Worm (Caenorhabditis elegans) whole organism, L1 larva: ENCODE results near the gene aat-2.

Experiments used
- C04F5.9 ChIP-seq: sonication (generic microtip); optimal IDR thresholded peaks from 2 replicates; lab custom pipeline; 2016; ENCODE audit warnings: missing genetic modification characterization, missing compliant biosample characterization
- C16A3.4 ChIP-seq: fragments of 150-350 bp; optimal IDR thresholded peaks from 2 replicates; lab custom pipeline; 2014; ENCODE audit warnings: missing biosample characterization, missing genetic modification characterization
- F16B12.6 ChIP-seq: fragments of 150-350 bp; optimal IDR thresholded peaks from 2 replicates; lab custom pipeline; 2014; ENCODE audit warnings: missing biosample characterization, missing genetic modification characterization
- aly-2 ChIP-seq: fragments of 150-350 bp; optimal IDR thresholded peaks from 2 replicates; lab custom pipeline; 2014; ENCODE audit warnings: missing biosample characterization, missing genetic modification characterization
- ama-1 ChIP-seq: fragments of 150-350 bp; optimal IDR thresholded peaks from 2 replicates; lab custom pipeline; 2014
- ceh-63 ChIP-seq: fragments of 200-800 bp; sonication (Bioruptor generic); optimal IDR thresholded peaks from 2 replicates; lab custom pipeline; 2018; ENCODE audit warnings: mild to moderate bottlenecking, missing genetic modification characterization, missing compliant biosample characterization
- ceh-8 ChIP-seq: fragments of 200-800 bp; sonication (Bioruptor generic); optimal IDR thresholded peaks from 2 replicates; lab custom pipeline; 2018; ENCODE audit warnings: mild to moderate bottlenecking, missing genetic modification characterization, moderate library complexity, missing compliant biosample characterization
- ceh-82 ChIP-seq, 3 experiments: fragments of 150-350 bp in 1 of 3; sonication (generic microtip) in 2 of 3; optimal IDR thresholded peaks; 2 replicates each; lab custom pipeline; 2014 to 2017; ENCODE audit warnings: missing biosample characterization in 3 of 3, missing genetic modification characterization in 3 of 3
- ceh-88 ChIP-seq: fragments of 200-800 bp; sonication (Bioruptor generic); IDR thresholded peaks from 2 replicates; pipeline ENCODE4 v1.3.6; 2022; ENCODE audit warnings: missing genetic modification characterization, missing compliant biosample characterization
- ces-1 ChIP-seq: fragments of 150-350 bp; optimal IDR thresholded peaks from 2 replicates; lab custom pipeline; 2014; ENCODE audit warnings: missing biosample characterization, missing genetic modification reagents, missing genetic modification characterization
- dpl-1 ChIP-seq, 3 experiments: fragments of 150-350 bp in 2 of 3; sonication (generic microtip) in 1 of 3; optimal IDR thresholded peaks; 2 replicates each; lab custom pipeline; 2014 to 2017; ENCODE audit warnings: missing biosample characterization in 3 of 3, missing genetic modification characterization in 3 of 3, missing genetic modification reagents in 3 of 3
- efl-1 ChIP-seq, 4 experiments: fragments of 150-350 bp; optimal IDR thresholded peaks in 3 of 4; peaks in 1 of 4; 1 replicate in 1 of 4; 2 replicates in 3 of 4; lab custom pipeline; 2014; ENCODE audit warnings: missing biosample characterization in 2 of 4, missing genetic modification characterization in 2 of 4, missing genetic modification reagents in 2 of 4
- efl-3 ChIP-seq: fragments of 200-800 bp; sonication (Bioruptor generic); optimal IDR thresholded peaks from 2 replicates; lab custom pipeline; 2018; ENCODE audit warnings: mild to moderate bottlenecking, missing genetic modification characterization, missing compliant biosample characterization
- egl-27 ChIP-seq, 2 experiments: fragments of 150-350 bp in 1 of 2; sonication (generic microtip); optimal IDR thresholded peaks; 3 replicates each; lab custom pipeline; 2017 to 2018; ENCODE audit warnings: missing biosample characterization in 2 of 2, missing genetic modification characterization in 2 of 2, missing genetic modification reagents in 2 of 2
- elt-3 ChIP-seq, 6 experiments: fragments of 150-350 bp in 1 of 6; sonication (generic microtip); optimal IDR thresholded peaks; 2 replicates each; lab custom pipeline; 2017 to 2018; ENCODE audit warnings: missing biosample characterization in 6 of 6, missing genetic modification characterization in 6 of 6, inconsistent platforms in 1 of 6
- ets-5 ChIP-seq: fragments of 200-800 bp; sonication (Bioruptor generic); IDR thresholded peaks from 2 replicates; pipeline ENCODE4 v1.3.6; 2022; ENCODE audit warnings: missing genetic modification characterization, missing compliant biosample characterization
- fkh-10 ChIP-seq: sonication (generic microtip); optimal IDR thresholded peaks from 2 replicates; lab custom pipeline; 2017; ENCODE audit warnings: missing biosample characterization, missing genetic modification reagents, missing genetic modification characterization
- fkh-4 ChIP-seq: sonication (generic microtip); optimal IDR thresholded peaks from 2 replicates; lab custom pipeline; 2016; ENCODE audit warnings: missing compliant biosample characterization, missing genetic modification characterization, borderline replicate concordance
- fkh-8 ChIP-seq: sonication (generic microtip); optimal IDR thresholded peaks from 2 replicates; lab custom pipeline; 2016; ENCODE audit warnings: mild to moderate bottlenecking, missing genetic modification characterization, missing compliant biosample characterization
- grh-1 ChIP-seq: fragments of 200-800 bp; sonication (Bioruptor generic); IDR thresholded peaks from 2 replicates; pipeline ENCODE4 v1.3.6; 2022; ENCODE audit warnings: missing genetic modification reagents, missing genetic modification characterization, missing compliant biosample characterization
- hlh-17 ChIP-seq: fragments of 200-800 bp; sonication (Bioruptor generic); optimal IDR thresholded peaks from 2 replicates; lab custom pipeline; 2018; ENCODE audit warnings: missing genetic modification characterization, mild to moderate bottlenecking, missing compliant biosample characterization, moderate library complexity, borderline replicate concordance
- hpl-2 ChIP-seq: fragments of 150-350 bp; optimal IDR thresholded peaks from 2 replicates; lab custom pipeline; 2014; ENCODE audit warnings: missing biosample characterization, missing genetic modification reagents, missing genetic modification characterization
- lin-15B ChIP-seq: fragments of 150-350 bp; sonication (generic microtip); optimal IDR thresholded peaks from 3 replicates; lab custom pipeline; 2014; ENCODE audit warnings: missing biosample characterization, missing genetic modification characterization
- lsy-2 ChIP-seq, 2 experiments: fragments of 150-350 bp; optimal IDR thresholded peaks; 2 replicates each; lab custom pipeline; 2014; ENCODE audit warnings: missing biosample characterization in 2 of 2, missing genetic modification characterization in 2 of 2
- mab-9 ChIP-seq: fragments of 200-800 bp; sonication (Bioruptor generic); IDR thresholded peaks from 2 replicates; pipeline ENCODE4 v1.3.6; 2022; ENCODE audit warnings: missing genetic modification reagents, missing genetic modification characterization, missing compliant biosample characterization
- mef-2 ChIP-seq: fragments of 150-350 bp; optimal IDR thresholded peaks from 2 replicates; lab custom pipeline; 2014; ENCODE audit warnings: missing biosample characterization, missing genetic modification characterization
- mep-1 ChIP-seq: fragments of 150-350 bp; optimal IDR thresholded peaks from 2 replicates; lab custom pipeline; 2014; ENCODE audit warnings: missing biosample characterization, missing genetic modification characterization
- nhr-12 ChIP-seq: sonication (generic microtip); optimal IDR thresholded peaks from 2 replicates; lab custom pipeline; 2017; ENCODE audit warnings: missing biosample characterization, missing genetic modification characterization
- nhr-19 ChIP-seq: fragments of 200-800 bp; sonication (Bioruptor generic); conservative IDR thresholded peaks from 2 replicates; pipeline ENCODE4 v1.3.6; 2022; ENCODE audit warnings: missing genetic modification characterization, missing compliant biosample characterization
- nhr-237 ChIP-seq: fragments of 150-350 bp; optimal IDR thresholded peaks from 2 replicates; lab custom pipeline; 2014; ENCODE audit warnings: missing biosample characterization, missing genetic modification characterization
- nhr-47 ChIP-seq: sonication (generic microtip); optimal IDR thresholded peaks from 2 replicates; lab custom pipeline; 2016; ENCODE audit warnings: mild to moderate bottlenecking, missing genetic modification characterization, moderate library complexity, missing compliant biosample characterization
- nhr-84 ChIP-seq: sonication (generic microtip); optimal IDR thresholded peaks from 2 replicates; lab custom pipeline; 2017; ENCODE audit warnings: missing biosample characterization, missing genetic modification characterization
- skn-1 ChIP-seq: fragments of 150-350 bp; optimal IDR thresholded peaks from 2 replicates; lab custom pipeline; 2014; ENCODE audit warnings: missing biosample characterization, missing genetic modification characterization
- snu-23 ChIP-seq: sonication (generic microtip); optimal IDR thresholded peaks from 2 replicates; lab custom pipeline; 2016; ENCODE audit warnings: missing genetic modification characterization, missing compliant biosample characterization
- sox-4 ChIP-seq: sonication (generic microtip); optimal IDR thresholded peaks from 2 replicates; lab custom pipeline; 2016; ENCODE audit warnings: missing genetic modification characterization, missing compliant biosample characterization
- swsn-7 ChIP-seq: sonication (generic microtip); optimal IDR thresholded peaks from 2 replicates; lab custom pipeline; 2016; ENCODE audit warnings: missing genetic modification characterization, missing compliant biosample characterization
- unc-130 ChIP-seq: fragments of 150-350 bp; optimal IDR thresholded peaks from 2 replicates; lab custom pipeline; 2017; ENCODE audit warnings: missing biosample characterization, missing genetic modification characterization, inconsistent platforms
- unc-86 ChIP-seq: sonication (generic microtip); optimal IDR thresholded peaks from 2 replicates; lab custom pipeline; 2016; ENCODE audit warnings: missing genetic modification characterization, missing compliant biosample characterization
- unc-98 ChIP-seq: fragments of 200-800 bp; sonication (Bioruptor generic); IDR thresholded peaks from 2 replicates; pipeline ENCODE4 v1.3.6; 2022; ENCODE audit warnings: missing genetic modification characterization, missing compliant biosample characterization
- vab-15 ChIP-seq: sonication (generic microtip); optimal IDR thresholded peaks from 2 replicates; lab custom pipeline; 2017; ENCODE audit warnings: missing genotype, mild to moderate bottlenecking, missing genetic modification characterization, missing compliant biosample characterization
- zag-1 ChIP-seq: fragments of 150-350 bp; optimal IDR thresholded peaks from 2 replicates; lab custom pipeline; 2014; ENCODE audit warnings: missing biosample characterization, missing genetic modification characterization

Gene aat-2

DNA sequence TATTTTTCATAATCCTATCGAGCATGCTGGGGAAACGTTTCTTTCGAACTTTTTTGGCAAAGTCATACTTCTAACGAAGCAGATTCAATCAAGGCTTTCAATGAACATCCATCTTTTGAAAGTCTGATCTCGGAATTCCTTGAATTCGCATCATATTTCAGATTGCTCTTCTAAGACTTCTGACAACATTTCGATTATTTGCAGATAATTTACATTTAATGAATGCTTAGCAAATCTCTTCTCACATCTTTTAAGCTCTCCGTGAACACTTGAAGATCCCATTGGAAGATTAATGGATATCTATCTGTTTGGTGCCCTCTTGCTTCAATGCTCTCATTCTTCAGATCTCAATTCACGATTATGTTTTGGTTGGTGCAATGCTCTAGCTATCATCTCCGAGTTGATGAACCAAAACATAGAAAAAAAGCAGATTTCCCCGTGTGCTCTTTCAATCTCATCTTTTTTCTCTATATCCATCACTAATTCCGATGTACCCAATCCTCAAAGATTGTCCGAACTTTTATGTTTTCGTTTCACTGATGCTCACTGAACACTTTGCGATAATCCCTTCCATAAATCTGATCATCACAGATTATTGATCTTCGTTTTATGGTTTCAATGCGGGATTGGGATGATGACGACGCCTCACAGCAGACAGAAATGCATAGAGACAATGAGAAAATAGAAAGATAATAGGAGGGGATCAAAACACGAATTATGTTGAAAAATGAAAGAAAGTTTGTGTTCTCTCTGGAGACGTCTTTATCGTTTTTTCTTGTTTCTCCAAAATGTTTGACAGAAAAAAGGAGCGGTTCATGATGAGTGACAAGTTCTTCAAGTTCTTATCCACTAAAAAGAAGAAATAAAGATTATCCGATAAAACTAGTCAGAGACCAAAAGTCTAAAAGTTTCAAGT is 28.2 kb upstream of the aat-2 start (continued):
- TF ChIP-seq lsy-2 (tag; optimal IDR thresholded peaks at IDR 0.05; lab: Kevin White, UChicago) (no peak), nhr-12 (tag; lab: Kevin White, UChicago) (no peak), C16A3.4 (tag; lab: Kevin White, UChicago) (no peak), ets-5 (GFP tag; lab: Robert Waterston, UW) (no peak), F16B12.6 (tag; lab: Kevin White, UChicago) (no peak), swsn-7 (no peak), snu-23 (GFP tag; lab: Kevin White, UChicago) (peak; percentile 15), ces-1 (GFP tag; lab: Kevin White, UChicago) (no peak), sox-4 (tag; lab: Kevin White, UChicago) (peak; percentile 55), ama-1 (lab: Kevin White, UChicago) (no peak), nhr-237 (tag; lab: Kevin White, UChicago) (no peak), nhr-84 (tag; lab: Kevin White, UChicago) (no peak), lin-15B (tag; lab: Kevin White, UChicago) (no peak), vab-15 (no peak), hlh-17 (GFP tag; lab: Kevin White, UChicago) (no peak), nhr-47 (tag; lab: Kevin White, UChicago) (no peak), fkh-10 (GFP tag; lab: Kevin White, UChicago) (no peak), nhr-19 (GFP tag; lab: Robert Waterston, UW) (no peak), unc-98 (GFP tag; lab: Robert Waterston, UW) (no peak), fkh-8 (tag; lab: Kevin White, UChicago) (peak; percentile 6), unc-130 (no peak), efl-1 (optimal IDR thresholded peaks at IDR 0.05; lab: Kevin White, UChicago) (no peak), efl-1 (GFP tag; optimal IDR thresholded peaks at IDR 0.05 in 1 of 2; lab: Kevin White, UChicago) (peak in 1 of 2 experiments; percentile 91), ceh-82 (tag; optimal IDR thresholded peaks at IDR 0.05; lab: Kevin White, UChicago) (no peak), aly-2 (tag; lab: Kevin White, UChicago) (no peak), ceh-88 (GFP tag; lab: Robert Waterston, UW) (no peak), zag-1 (tag; lab: Kevin White, UChicago) (no peak), ceh-63 (GFP tag; lab: Kevin White, UChicago) (no peak), elt-3 (tag; optimal IDR thresholded peaks at IDR 0.05; lab: Kevin White, UChicago) (peak in 1 of 6 experiments; percentile 48), ceh-8 (GFP tag; lab: Kevin White, UChicago) (no peak), efl-3 (GFP tag; lab: Kevin White, UChicago) (no peak), mab-9 (no peak), mep-1 (tag; lab: Kevin White, UChicago) (peak; percentile 9), C04F5.9 (tag; lab: Kevin White, UChicago) (no peak), dpl-1 (GFP tag; optimal IDR thresholded peaks at IDR 0.05; lab: Kevin White, UChicago) (no peak), fkh-4 (tag; lab: Kevin White, UChicago) (no peak), hpl-2 (GFP tag; lab: Kevin White, UChicago) (no peak), skn-1 (tag; lab: Kevin White, UChicago) (no peak), mef-2 (tag; lab: Kevin White, UChicago) (no peak), unc-86 (tag; lab: Kevin White, UChicago) (no peak), egl-27 (tag; optimal IDR thresholded peaks at IDR 0.05; lab: Kevin White, UChicago) (no peak), grh-1 (GFP tag; lab: Robert Waterston, UW) (no peak)
